Fruit fly (Drosophila melanogaster) whole organism: ENCODE results near the gene AOX2.

Experiments used
- Dll ChIP-seq: fragments of >200 bp; optimal IDR thresholded peaks from 2 replicates; lab custom pipeline; 2017
- pan ChIP-seq: fragments of >200 bp; optimal IDR thresholded peaks from 2 replicates; lab custom pipeline; 2017
- psq ChIP-seq: fragments of >200 bp; optimal IDR thresholded peaks from 2 replicates; lab custom pipeline; 2017

dm6 chr3R:15554733-15555132 lies 12.5 kb upstream of the AOX2 start:
- TF ChIP-seq Dll (lab: Kevin White, UChicago) (no peak), psq (lab: Kevin White, UChicago) (no peak), pan (lab: Kevin White, UChicago) (no peak)
